Worm (Caenorhabditis elegans) whole organism, L4 larva: ENCODE measurements around the gene mrps-18B.

ENCODE experiments used
- F10B5.3 ChIP-seq: sonication (generic microtip); optimal IDR thresholded peaks from 2 replicates; lab custom pipeline; 2016; ENCODE audit warnings: mild to moderate bottlenecking, missing genetic modification characterization, missing compliant biosample characterization
- F26F4.8 ChIP-seq: fragments of 200-800 bp; sonication (Bioruptor generic); conservative IDR thresholded peaks from 2 replicates; pipeline ENCODE4 v1.3.6; 2022; ENCODE audit warnings: missing genetic modification characterization, missing compliant biosample characterization
- F37D6.2 ChIP-seq: sonication (generic microtip); optimal IDR thresholded peaks from 2 replicates; lab custom pipeline; 2016; ENCODE audit warnings: mild to moderate bottlenecking, missing genetic modification characterization, missing compliant biosample characterization
- R02D3.7 ChIP-seq: fragments of 150-350 bp; sonication (generic microtip); optimal IDR thresholded peaks from 3 replicates; lab custom pipeline; 2014; ENCODE audit warnings: missing biosample characterization, missing genetic modification characterization
- T20F7.1 ChIP-seq: fragments of 200-800 bp; sonication (Bioruptor generic); optimal IDR thresholded peaks from 2 replicates; lab custom pipeline; 2018; ENCODE audit warnings: mild to moderate bottlenecking, missing genetic modification characterization, missing compliant biosample characterization
- aha-1 ChIP-seq: fragments of 150-350 bp; peaks from one replicate; lab custom pipeline; 2014; ENCODE audit warnings: missing biosample characterization, missing genetic modification characterization
- ama-1 ChIP-seq: fragments of 150-350 bp; optimal IDR thresholded peaks from 2 replicates; lab custom pipeline; 2014; ENCODE audit warnings: inconsistent platforms, mixed read lengths
- arid-1 ChIP-seq: fragments of 200-800 bp; sonication (Bioruptor generic); conservative IDR thresholded peaks from 2 replicates; pipeline ENCODE4 v1.3.6; 2022; ENCODE audit warnings: missing genetic modification reagents, missing genetic modification characterization, missing compliant biosample characterization
- ceh-32 ChIP-seq: sonication (generic microtip); optimal IDR thresholded peaks from 2 replicates; lab custom pipeline; 2016; ENCODE audit warnings: mild to moderate bottlenecking, missing genetic modification characterization, missing compliant biosample characterization; ENCODE audit not compliant: poor library complexity
- daf-16 ChIP-seq, 3 experiments: sonication (generic microtip); optimal IDR thresholded peaks; 2 replicates each; lab custom pipeline; 2016 to 2017; ENCODE audit warnings: missing genetic modification characterization in 3 of 3, missing genetic modification reagents in 3 of 3, mild to moderate bottlenecking in 2 of 3, missing compliant biosample characterization in 2 of 3, missing biosample characterization in 1 of 3, moderate library complexity in 1 of 3
- daf-19 ChIP-seq: fragments of 200-800 bp; sonication (Bioruptor generic); conservative IDR thresholded peaks from 2 replicates; pipeline ENCODE4 v1.3.6; 2022; ENCODE audit warnings: missing genetic modification characterization, missing compliant biosample characterization
- dmd-6 ChIP-seq: fragments of 200-800 bp; sonication (Bioruptor generic); IDR thresholded peaks from 2 replicates; pipeline ENCODE4 v1.3.6; 2022; ENCODE audit warnings: missing genetic modification reagents, missing genetic modification characterization, missing compliant biosample characterization
- dmd-8 ChIP-seq: fragments of 200-800 bp; sonication (Bioruptor generic); IDR thresholded peaks from 2 replicates; pipeline ENCODE4 v1.3.6; 2022; ENCODE audit warnings: missing genetic modification characterization, missing compliant biosample characterization
- egl-43 ChIP-seq: fragments of 200-800 bp; sonication (Bioruptor generic); IDR thresholded peaks from 2 replicates; pipeline ENCODE4 v1.3.6; 2022; ENCODE audit warnings: missing genetic modification reagents, missing genetic modification characterization, missing compliant biosample characterization
- hlh-11 ChIP-seq: fragments of 200-800 bp; sonication (Bioruptor generic); optimal IDR thresholded peaks from 2 replicates; lab custom pipeline; 2018; ENCODE audit warnings: mild to moderate bottlenecking, missing genetic modification characterization, missing compliant biosample characterization
- hmg-1.1 ChIP-seq: fragments of 200-800 bp; sonication (Bioruptor generic); IDR thresholded peaks from 2 replicates; pipeline ENCODE4 v1.3.6; 2022; ENCODE audit warnings: missing genetic modification reagents, missing genetic modification characterization, missing compliant biosample characterization
- jun-1 ChIP-seq: fragments of 150-350 bp; optimal IDR thresholded peaks from 2 replicates; lab custom pipeline; 2014; ENCODE audit warnings: missing biosample characterization, missing genetic modification reagents, missing genetic modification characterization
- lin-1 ChIP-seq: fragments of 200-800 bp; sonication (Bioruptor generic); IDR thresholded peaks from 2 replicates; pipeline ENCODE4 v1.3.6; 2022; ENCODE audit warnings: missing genetic modification reagents, missing genetic modification characterization, missing compliant biosample characterization
- lin-13 ChIP-seq: fragments of 150-350 bp; optimal IDR thresholded peaks from 2 replicates; lab custom pipeline; 2014; ENCODE audit warnings: missing biosample characterization, missing genetic modification reagents, missing genetic modification characterization
- lin-15B ChIP-seq: fragments of 150-350 bp; sonication (generic microtip); optimal IDR thresholded peaks from 3 replicates; lab custom pipeline; 2014; ENCODE audit warnings: missing biosample characterization, missing genetic modification characterization
- lin-38 ChIP-seq: fragments of 200-800 bp; sonication (Bioruptor generic); IDR thresholded peaks from 2 replicates; pipeline ENCODE4 v1.3.6; 2022; ENCODE audit warnings: missing genetic modification reagents, missing genetic modification characterization, missing compliant biosample characterization
- lin-39 ChIP-seq: fragments of 150-350 bp; optimal IDR thresholded peaks from 2 replicates; lab custom pipeline; 2014; ENCODE audit warnings: missing biosample characterization, missing genetic modification reagents, missing genetic modification characterization
- lir-3 ChIP-seq: sonication (generic microtip); optimal IDR thresholded peaks from 2 replicates; lab custom pipeline; 2016; ENCODE audit warnings: mild to moderate bottlenecking, missing genetic modification characterization, missing compliant biosample characterization
- madf-5 ChIP-seq, 2 experiments: fragments of 200-800 bp; sonication (Bioruptor generic); IDR thresholded peaks; 2 replicates each; pipeline ENCODE4 v1.3.6; 2022; ENCODE audit warnings: missing compliant biosample characterization in 2 of 2, missing genetic modification characterization in 2 of 2
- madf-9 ChIP-seq: fragments of 200-800 bp; sonication (Bioruptor generic); conservative IDR thresholded peaks from 2 replicates; pipeline ENCODE4 v1.3.6; 2022; ENCODE audit warnings: missing genetic modification reagents, missing genetic modification characterization, missing compliant biosample characterization
- mdl-1 ChIP-seq, 2 experiments: fragments of 150-350 bp in 1 of 2; sonication (generic microtip) in 1 of 2; optimal IDR thresholded peaks; 2 replicates each; lab custom pipeline; 2014 to 2017; ENCODE audit warnings: missing biosample characterization in 2 of 2, missing genetic modification characterization in 2 of 2
- mep-1 ChIP-seq: fragments of 150-350 bp; sonication (generic microtip); optimal IDR thresholded peaks from 3 replicates; lab custom pipeline; 2014; ENCODE audit warnings: missing biosample characterization, missing genetic modification characterization
- mes-2 ChIP-seq: sonication (generic microtip); optimal IDR thresholded peaks from 2 replicates; lab custom pipeline; 2016; ENCODE audit warnings: missing genotype, mild to moderate bottlenecking, missing genetic modification characterization, missing compliant biosample characterization; ENCODE audit not compliant: poor library complexity, severe bottlenecking
- nhr-11 ChIP-seq: fragments of 150-350 bp; optimal IDR thresholded peaks from 2 replicates; lab custom pipeline; 2014; ENCODE audit warnings: missing biosample characterization, missing genetic modification characterization
- nhr-237 ChIP-seq: sonication (generic microtip); optimal IDR thresholded peaks from 2 replicates; lab custom pipeline; 2017; ENCODE audit warnings: missing biosample characterization, missing genetic modification characterization
- nhr-28 ChIP-seq: fragments of 150-350 bp; optimal IDR thresholded peaks from 2 replicates; lab custom pipeline; 2014; ENCODE audit warnings: missing biosample characterization, missing genetic modification characterization
- nhr-41 ChIP-seq: fragments of 200-800 bp; sonication (Bioruptor generic); IDR thresholded peaks from 2 replicates; pipeline ENCODE4 v1.3.6; 2022; ENCODE audit warnings: missing genetic modification reagents, missing genetic modification characterization, missing compliant biosample characterization
- nhr-42 ChIP-seq: fragments of 200-800 bp; sonication (Bioruptor generic); IDR thresholded peaks from 2 replicates; pipeline ENCODE4 v1.3.6; 2022; ENCODE audit warnings: missing genetic modification characterization, missing compliant biosample characterization
- nhr-6 ChIP-seq: fragments of 150-350 bp; optimal IDR thresholded peaks from 2 replicates; lab custom pipeline; 2014; ENCODE audit warnings: missing biosample characterization, missing genetic modification characterization
- nhr-76 ChIP-seq: fragments of 150-350 bp; optimal IDR thresholded peaks from 2 replicates; lab custom pipeline; 2014; ENCODE audit warnings: missing biosample characterization, missing genetic modification characterization
- nhr-77 ChIP-seq: fragments of 150-350 bp; optimal IDR thresholded peaks from 2 replicates; lab custom pipeline; 2014; ENCODE audit warnings: missing biosample characterization, missing genetic modification characterization
- pha-4 ChIP-seq, 2 experiments: fragments of 150-350 bp in 1 of 2; fragments of 200-800 bp in 1 of 2; sonication (Bioruptor generic) in 1 of 2; IDR thresholded peaks in 1 of 2; optimal IDR thresholded peaks in 1 of 2; 2 replicates each; pipeline versions ENCODE4 v1.3.6 to Lab custom; 2014 to 2022; ENCODE audit warnings: missing genetic modification characterization in 2 of 2, missing genetic modification reagents in 2 of 2, missing biosample characterization in 1 of 2, missing compliant biosample characterization in 1 of 2
- pqm-1 ChIP-seq: sonication (generic microtip); optimal IDR thresholded peaks from 2 replicates; lab custom pipeline; 2017; ENCODE audit warnings: missing biosample characterization, missing genetic modification characterization
- rbr-2 ChIP-seq: sonication (generic microtip); optimal IDR thresholded peaks from 2 replicates; lab custom pipeline; 2016; ENCODE audit warnings: missing genotype, missing genetic modification characterization, missing compliant biosample characterization
- sdz-12 ChIP-seq: fragments of 200-800 bp; sonication (Bioruptor generic); optimal IDR thresholded peaks from 2 replicates; lab custom pipeline; 2018; ENCODE audit warnings: mild to moderate bottlenecking, missing genetic modification characterization, missing compliant biosample characterization
- skn-1 ChIP-seq: fragments of 150-350 bp; optimal IDR thresholded peaks from 2 replicates; lab custom pipeline; 2014; ENCODE audit warnings: missing biosample characterization, missing genetic modification characterization
- snpc-4 ChIP-seq: fragments of 150-350 bp; optimal IDR thresholded peaks from 2 replicates; lab custom pipeline; 2014; ENCODE audit warnings: missing biosample characterization, missing genetic modification characterization
- tra-1 ChIP-seq: fragments of 200-800 bp; sonication (Bioruptor generic); IDR thresholded peaks from 2 replicates; pipeline ENCODE4 v1.3.6; 2022; ENCODE audit warnings: missing genetic modification reagents, missing genetic modification characterization, missing compliant biosample characterization
- unc-130 ChIP-seq: sonication (generic microtip); optimal IDR thresholded peaks from 2 replicates; lab custom pipeline; 2016; ENCODE audit warnings: missing genetic modification reagents, missing genetic modification characterization, missing compliant biosample characterization
- unc-62 ChIP-seq, 3 experiments: fragments of 150-350 bp in 1 of 3; sonication (generic microtip); optimal IDR thresholded peaks in 2 of 3; peaks in 1 of 3; 1 replicate in 1 of 3; 2 replicates in 2 of 3; lab custom pipeline; 2014 to 2017; ENCODE audit warnings: missing biosample characterization in 3 of 3, missing genetic modification characterization in 3 of 3, missing genetic modification reagents in 3 of 3, missing genotype in 1 of 3
- zfp-3 ChIP-seq: fragments of 200-800 bp; sonication (Bioruptor generic); conservative IDR thresholded peaks from 2 replicates; pipeline ENCODE4 v1.3.6; 2022; ENCODE audit warnings: missing genetic modification reagents, missing genetic modification characterization, missing compliant biosample characterization
- ztf-11 ChIP-seq: fragments of 150-350 bp; optimal IDR thresholded peaks from 2 replicates; lab custom pipeline; 2014; ENCODE audit warnings: missing biosample characterization, missing genetic modification characterization

Gene mrps-18B

DNA sequence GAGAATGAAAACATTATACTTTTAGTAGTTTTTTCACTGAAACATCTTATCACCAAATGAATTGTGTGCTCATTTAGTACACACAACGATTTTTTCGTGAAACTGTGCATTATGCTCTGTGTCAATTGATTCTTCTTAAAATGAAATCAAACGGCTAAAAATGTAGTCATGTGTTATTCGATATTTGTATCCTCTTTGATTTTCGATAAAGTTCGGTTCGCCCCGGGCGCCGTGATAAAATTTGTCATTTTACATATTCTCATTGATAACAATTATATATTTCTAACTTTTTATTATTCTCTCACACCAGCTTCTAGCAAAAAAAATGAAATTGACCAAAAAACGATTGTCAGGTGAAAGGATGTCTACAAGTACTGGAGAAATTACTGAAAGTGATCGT, 10.8 kb upstream of the mrps-18B start, which contains the start of gene ctg-2 (continued):
- no peak for TF ChIP-seq lin-38 (GFP tag; lab: Robert Waterston, UW)
- TF ChIP-seq lin-1 (GFP tag; lab: Robert Waterston, UW): no peak
- no peak for TF ChIP-seq sdz-12 (GFP tag; lab: Kevin White, UChicago)
- TF ChIP-seq ama-1 (lab: Kevin White, UChicago): no peak
- no peak for TF ChIP-seq pha-4 (GFP tag; IDR thresholded peaks at IDR 0.05; lab: Robert Waterston, UW)
- TF ChIP-seq pha-4 (tag; optimal IDR thresholded peaks at IDR 0.05; lab: Kevin White, UChicago): no peak
- TF ChIP-seq egl-43: no peak
- no peak for TF ChIP-seq jun-1 (tag; lab: Kevin White, UChicago)
- no peak for TF ChIP-seq rbr-2 (tag; lab: Kevin White, UChicago)
- TF ChIP-seq madf-9 (GFP tag; lab: Robert Waterston, UW): no peak
- TF ChIP-seq ztf-11 (tag; lab: Kevin White, UChicago): no peak
- peak; percentile 75 for TF ChIP-seq pqm-1 (tag; lab: Kevin White, UChicago)
- no peak for TF ChIP-seq dmd-8 (GFP tag; lab: Robert Waterston, UW)
- no peak for TF ChIP-seq ceh-32 (tag; lab: Kevin White, UChicago)
- TF ChIP-seq nhr-77 (tag; lab: Kevin White, UChicago): no peak
- TF ChIP-seq daf-16 (GFP tag; optimal IDR thresholded peaks at IDR 0.05; lab: Kevin White, UChicago): no peak
- peak; percentile 55 for TF ChIP-seq daf-16 (tag; optimal IDR thresholded peaks at IDR 0.05; lab: Kevin White, UChicago)
- no peak for TF ChIP-seq nhr-237 (tag; lab: Kevin White, UChicago)
- no peak for TF ChIP-seq F37D6.2
- TF ChIP-seq unc-62 (GFP tag; optimal IDR thresholded peaks at IDR 0.05 in 1 of 2; lab: Kevin White, UChicago): peak in 1 of 2 experiments; percentile 86
- no peak for TF ChIP-seq unc-62 (tag; optimal IDR thresholded peaks at IDR 0.05; lab: Kevin White, UChicago)
- TF ChIP-seq F10B5.3 (tag; lab: Kevin White, UChicago): no peak
- no peak for TF ChIP-seq arid-1 (GFP tag; lab: Robert Waterston, UW)
- no peak for TF ChIP-seq R02D3.7 (tag; lab: Kevin White, UChicago)
- no peak for TF ChIP-seq nhr-41 (GFP tag; lab: Robert Waterston, UW)
- no peak for TF ChIP-seq nhr-11
- no peak for TF ChIP-seq nhr-76 (tag; lab: Kevin White, UChicago)
- no peak for TF ChIP-seq F26F4.8 (GFP tag; lab: Robert Waterston, UW)
- TF ChIP-seq daf-19 (GFP tag; lab: Robert Waterston, UW): no peak
- no peak for TF ChIP-seq snpc-4 (tag; lab: Kevin White, UChicago)
- TF ChIP-seq, all 104 proteins: peak for 8

DNA sequence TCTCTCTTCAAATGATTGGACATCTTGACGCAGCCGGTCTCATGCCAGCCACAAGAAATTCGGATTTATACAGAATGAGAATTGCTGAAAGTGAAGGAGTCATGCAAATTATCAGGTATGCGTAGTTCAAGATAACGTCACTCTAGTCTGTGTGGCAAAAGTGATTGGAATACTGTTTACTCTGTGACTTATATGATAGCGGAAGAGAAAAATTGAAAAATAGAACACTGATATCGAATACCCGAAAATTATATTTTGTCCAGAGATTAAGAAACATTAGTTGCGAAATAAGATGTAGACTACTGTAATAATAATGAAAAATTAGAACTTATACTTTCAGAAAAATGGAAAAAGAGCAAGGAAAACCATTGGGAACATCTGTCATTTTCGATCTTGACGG, 10.0 kb upstream of the mrps-18B start:
- TF ChIP-seq dmd-6 (GFP tag; lab: Robert Waterston, UW) (peak; percentile 55; the same call in 1 of the 2 replicates), nhr-28 (peak; percentile 95), T20F7.1 (GFP tag; lab: Kevin White, UChicago) (no peak), madf-5 (GFP tag; IDR thresholded peaks at IDR 0.05; lab: Robert Waterston, UW) (no peak), skn-1 (no peak), hlh-11 (peak; percentile 41), pqm-1 (tag; lab: Kevin White, UChicago) (peak; percentile 81), nhr-77 (tag; lab: Kevin White, UChicago) (peak; percentile 83), daf-16 (GFP tag; optimal IDR thresholded peaks at IDR 0.05; lab: Kevin White, UChicago) (no peak), daf-16 (tag; optimal IDR thresholded peaks at IDR 0.05; lab: Kevin White, UChicago) (peak; percentile 78), nhr-42 (GFP tag; lab: Robert Waterston, UW) (no peak), tra-1 (GFP tag; lab: Robert Waterston, UW) (0 out of 2 replicates have a peak, but pooled peaks have one; percentile 30)

DNA sequence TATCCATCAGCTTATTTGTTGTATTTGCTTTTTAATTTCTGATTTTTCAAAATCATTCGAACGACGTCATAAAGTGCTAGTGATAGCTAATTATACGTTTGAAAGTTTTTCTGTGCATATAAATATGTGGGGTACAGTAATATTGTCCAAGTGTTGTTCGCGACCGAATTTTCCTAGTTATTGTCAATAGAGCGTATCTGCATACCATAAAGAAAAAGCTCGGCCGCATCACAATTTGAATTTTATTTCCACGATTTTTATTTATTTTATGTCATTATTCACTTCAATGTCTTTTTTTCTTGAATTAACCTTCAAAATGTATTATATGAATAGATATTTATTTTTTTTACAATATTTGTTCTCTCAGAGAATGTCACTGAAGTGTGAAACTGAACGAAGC, 8.7 kb upstream of the mrps-18B start, which contains the start of gene rnh-2:
Gene rnh-2, plus strand, starts transcription at position 368 of the 400 bp plus-strand sequence.
- peak; percentile 82 for TF ChIP-seq mep-1 (tag; lab: Kevin White, UChicago)
- peak; percentile 24 for TF ChIP-seq lin-15B (tag; lab: Kevin White, UChicago)
- no peak for TF ChIP-seq lir-3
- TF ChIP-seq ama-1 (lab: Kevin White, UChicago): no peak
- peak; percentile 80 for TF ChIP-seq aha-1 (tag; lab: Kevin White, UChicago)
- TF ChIP-seq nhr-237 (tag; lab: Kevin White, UChicago): no peak
- TF ChIP-seq lin-13: peak; percentile 18
- TF ChIP-seq mdl-1 (tag; optimal IDR thresholded peaks at IDR 0.05; lab: Kevin White, UChicago): peak in 1 of 2 experiments; percentile 18
- no peak for TF ChIP-seq R02D3.7 (tag; lab: Kevin White, UChicago)
- TF ChIP-seq mes-2 (tag; lab: Kevin White, UChicago): peak; percentile 97
- TF ChIP-seq unc-130: peak; percentile 95
- peak; percentile 45 for TF ChIP-seq nhr-6
- no peak for TF ChIP-seq hmg-1.1 (GFP tag; lab: Robert Waterston, UW)
- no peak for TF ChIP-seq zfp-3 (GFP tag; lab: Robert Waterston, UW)
- no peak for TF ChIP-seq lin-39 (tag; lab: Kevin White, UChicago)
- peak; percentile 49 for TF ChIP-seq rbr-2 (tag; lab: Kevin White, UChicago)
- peak; percentile 16; the same call in 1 of the 2 replicates for TF ChIP-seq pha-4 (GFP tag; IDR thresholded peaks at IDR 0.05; lab: Robert Waterston, UW)
- TF ChIP-seq pha-4 (tag; optimal IDR thresholded peaks at IDR 0.05; lab: Kevin White, UChicago): no peak
